Worm (Caenorhabditis elegans): Measurements from ENCODE around the gene lmd-5.

- TF ChIP-seq snpc-4 (tag; optimal IDR thresholded peaks at IDR 0.05): no peak
- TF ChIP-seq lin-13 (GFP tag; optimal IDR thresholded peaks at IDR 0.05): no peak
- no peak for TF ChIP-seq nhr-237 (tag; optimal IDR thresholded peaks at IDR 0.05)
These were observed 47.3 kb upstream of the lmd-5 start for ce11 chrV:7076161-7076560.
